Worm (Caenorhabditis elegans) whole organism, young adult: ENCODE results near the gene C36C9.4.

ENCODE experiments used
- B0019.2 ChIP-seq: fragments of 200-800 bp; sonication (Bioruptor generic); conservative IDR thresholded peaks from 2 replicates; pipeline ENCODE4 v1.3.6; 2022; ENCODE audit warnings: missing genetic modification reagents, missing genetic modification characterization, missing compliant biosample characterization
- B0261.1 ChIP-seq: sonication (generic microtip); optimal IDR thresholded peaks from 2 replicates; lab custom pipeline; 2016; ENCODE audit warnings: mild to moderate bottlenecking, missing genetic modification characterization, moderate library complexity, missing compliant biosample characterization
- C17E4.6 ChIP-seq: fragments of 200-800 bp; sonication (Bioruptor generic); IDR thresholded peaks from 2 replicates; pipeline ENCODE4 v1.3.6; 2022; ENCODE audit warnings: missing genetic modification reagents, missing genetic modification characterization, missing compliant biosample characterization
- F10E7.11 ChIP-seq: sonication (generic microtip); optimal IDR thresholded peaks from 2 replicates; lab custom pipeline; 2017; ENCODE audit warnings: mild to moderate bottlenecking, missing genetic modification characterization, moderate library complexity, missing compliant biosample characterization
- F22D6.2 ChIP-seq: sonication (generic microtip); optimal IDR thresholded peaks from 2 replicates; lab custom pipeline; 2016; ENCODE audit warnings: mild to moderate bottlenecking, missing genetic modification characterization, missing compliant biosample characterization
- F37B4.10 ChIP-seq: fragments of 200-800 bp; sonication (Bioruptor generic); IDR thresholded peaks from 2 replicates; pipeline ENCODE4 v1.3.6; 2022; ENCODE audit warnings: missing genetic modification characterization, missing compliant biosample characterization
- F49E8.2 ChIP-seq: sonication (generic microtip); optimal IDR thresholded peaks from 3 replicates; lab custom pipeline; 2017; ENCODE audit warnings: missing genetic modification characterization, mild to moderate bottlenecking, missing compliant biosample characterization, antibody characterized with exemption, moderate library complexity; ENCODE audit not compliant: insufficient read depth
- F52B5.7 ChIP-seq: sonication (generic microtip); optimal IDR thresholded peaks from 2 replicates; lab custom pipeline; 2016; ENCODE audit warnings: mild to moderate bottlenecking, missing genetic modification characterization, missing compliant biosample characterization
- F55B11.4 ChIP-seq: sonication (generic microtip); optimal IDR thresholded peaks from 2 replicates; lab custom pipeline; 2016; ENCODE audit warnings: missing compliant biosample characterization, missing genetic modification characterization, borderline replicate concordance; ENCODE audit not compliant: insufficient read depth
- F57C9.4 ChIP-seq: sonication (generic microtip); optimal IDR thresholded peaks from 2 replicates; lab custom pipeline; 2017; ENCODE audit warnings: mild to moderate bottlenecking, missing genetic modification characterization, missing compliant biosample characterization
- K12H6.12 ChIP-seq: fragments of 200-800 bp; sonication (Bioruptor generic); optimal IDR thresholded peaks from 2 replicates; lab custom pipeline; 2018; ENCODE audit warnings: mild to moderate bottlenecking, missing genetic modification characterization, missing compliant biosample characterization
- Y53G8AR.9 ChIP-seq: fragments of 200-800 bp; sonication (Bioruptor generic); conservative IDR thresholded peaks from 2 replicates; pipeline ENCODE4 v1.3.6; 2022; ENCODE audit warnings: missing genetic modification reagents, missing genetic modification characterization, missing compliant biosample characterization
- ZK185.1 ChIP-seq: sonication (generic microtip); optimal IDR thresholded peaks from 2 replicates; lab custom pipeline; 2016; ENCODE audit warnings: mild to moderate bottlenecking, missing genetic modification characterization, missing compliant biosample characterization; ENCODE audit not compliant: poor library complexity, severe bottlenecking
- ama-1 ChIP-seq, 3 experiments: fragments of 150-350 bp in 1 of 3; sonication (generic microtip) in 2 of 3; optimal IDR thresholded peaks; 2 replicates each; lab custom pipeline; 2014 to 2018; ENCODE audit warnings: missing biosample characterization in 2 of 3, missing genetic modification characterization in 2 of 3, missing genetic modification reagents in 2 of 3
- attf-5 ChIP-seq: fragments of 200-800 bp; sonication (Bioruptor generic); optimal IDR thresholded peaks from 2 replicates; lab custom pipeline; 2018; ENCODE audit warnings: mild to moderate bottlenecking, missing genetic modification characterization, missing compliant biosample characterization
- cebp-2 ChIP-seq: fragments of 200-800 bp; sonication (Bioruptor generic); IDR thresholded peaks from 2 replicates; pipeline ENCODE4 v1.3.6; 2022; ENCODE audit warnings: missing genetic modification characterization, missing compliant biosample characterization
- ceh-91 ChIP-seq: fragments of 200-800 bp; sonication (Bioruptor generic); IDR thresholded peaks from 2 replicates; pipeline ENCODE4 v1.3.6; 2022; ENCODE audit warnings: missing genetic modification reagents, missing genetic modification characterization, missing compliant biosample characterization
- dpl-1 ChIP-seq: fragments of 150-350 bp; optimal IDR thresholded peaks from 2 replicates; lab custom pipeline; 2014; ENCODE audit warnings: missing biosample characterization, missing genetic modification reagents, missing genetic modification characterization
- efl-1 ChIP-seq: fragments of 150-350 bp; optimal IDR thresholded peaks from 2 replicates; lab custom pipeline; 2014; ENCODE audit warnings: missing biosample characterization, missing genetic modification reagents, missing genetic modification characterization
- ekl-4 ChIP-seq: fragments of 200-800 bp; sonication (Bioruptor generic); IDR thresholded peaks from 2 replicates; pipeline ENCODE4 v1.3.6; 2022; ENCODE audit warnings: missing genetic modification reagents, missing genetic modification characterization, missing compliant biosample characterization
- hsf-1 ChIP-seq: fragments of 200-800 bp; sonication (Bioruptor generic); IDR thresholded peaks from 2 replicates; pipeline ENCODE4 v1.3.6; 2022; ENCODE audit warnings: missing genetic modification reagents, missing genetic modification characterization, missing compliant biosample characterization
- lin-26 ChIP-seq: fragments of 200-800 bp; sonication (Bioruptor generic); IDR thresholded peaks from 2 replicates; pipeline ENCODE4 v1.3.6; 2022; ENCODE audit warnings: missing genetic modification reagents, missing genetic modification characterization, missing compliant biosample characterization
- lin-35 ChIP-seq, 3 experiments: fragments of 150-350 bp in 2 of 3; sonication (generic microtip) in 1 of 3; optimal IDR thresholded peaks; 2 replicates each; lab custom pipeline; 2014 to 2018; ENCODE audit warnings: missing biosample characterization in 3 of 3, missing genetic modification characterization in 3 of 3, missing genetic modification reagents in 3 of 3
- lsl-1 ChIP-seq: fragments of 200-800 bp; sonication (Bioruptor generic); optimal IDR thresholded peaks from 2 replicates; lab custom pipeline; 2018; ENCODE audit warnings: mild to moderate bottlenecking, missing genetic modification characterization, moderate library complexity, missing compliant biosample characterization
- lsy-27 ChIP-seq: sonication (generic microtip); optimal IDR thresholded peaks from 2 replicates; lab custom pipeline; 2017; ENCODE audit warnings: missing genetic modification characterization, mild to moderate bottlenecking, missing compliant biosample characterization, antibody characterized with exemption, missing genotype, borderline replicate concordance; ENCODE audit not compliant: insufficient read depth
- madf-8 ChIP-seq: fragments of 200-800 bp; sonication (Bioruptor generic); conservative IDR thresholded peaks from 2 replicates; pipeline ENCODE4 v1.3.6; 2022; ENCODE audit warnings: missing genetic modification reagents, missing genetic modification characterization, missing compliant biosample characterization
- mcd-1 ChIP-seq: fragments of 200-800 bp; sonication (Bioruptor generic); IDR thresholded peaks from 2 replicates; pipeline ENCODE4 v1.3.6; 2022; ENCODE audit warnings: missing genetic modification reagents, missing genetic modification characterization, missing compliant biosample characterization
- nfyb-1 ChIP-seq: fragments of 200-800 bp; sonication (Bioruptor generic); IDR thresholded peaks from 2 replicates; pipeline ENCODE4 v1.3.6; 2022; ENCODE audit warnings: missing genetic modification reagents, missing genetic modification characterization, missing compliant biosample characterization
- nhr-27 ChIP-seq: fragments of 200-800 bp; sonication (Bioruptor generic); optimal IDR thresholded peaks from 2 replicates; lab custom pipeline; 2018; ENCODE audit warnings: mild to moderate bottlenecking, missing genetic modification characterization, moderate library complexity, missing compliant biosample characterization
- nhr-90 ChIP-seq: sonication (generic microtip); optimal IDR thresholded peaks from 2 replicates; lab custom pipeline; 2016; ENCODE audit warnings: missing genotype, mild to moderate bottlenecking, missing genetic modification characterization, missing compliant biosample characterization
- pha-4 ChIP-seq: fragments of 150-350 bp; sonication (generic microtip); optimal IDR thresholded peaks from 2 replicates; lab custom pipeline; 2014; ENCODE audit warnings: missing biosample characterization, missing genetic modification reagents, missing genetic modification characterization
- rpc-1 ChIP-seq, 2 experiments: fragments of 150-350 bp in 1 of 2; sonication (generic microtip) in 1 of 2; optimal IDR thresholded peaks; 2 replicates each; lab custom pipeline; 2014 to 2018; ENCODE audit warnings: missing biosample characterization in 1 of 2, missing genetic modification characterization in 1 of 2, missing genetic modification reagents in 1 of 2, missing genotype in 1 of 2
- sdz-38 ChIP-seq: sonication (generic microtip); optimal IDR thresholded peaks from 2 replicates; lab custom pipeline; 2016; ENCODE audit warnings: missing genotype, missing genetic modification characterization, missing compliant biosample characterization
- somi-1 ChIP-seq: fragments of 200-800 bp; sonication (Bioruptor generic); optimal IDR thresholded peaks from 2 replicates; lab custom pipeline; 2018; ENCODE audit warnings: mild to moderate bottlenecking, missing genetic modification characterization, missing compliant biosample characterization
- tbp1 ChIP-seq: fragments of 200-800 bp; sonication (Bioruptor generic); optimal IDR thresholded peaks from 2 replicates; lab custom pipeline; 2018; ENCODE audit warnings: mild to moderate bottlenecking, missing genetic modification characterization, missing compliant biosample characterization
- tlf-1 ChIP-seq: fragments of 200-800 bp; sonication (Bioruptor generic); optimal IDR thresholded peaks from 2 replicates; lab custom pipeline; 2018; ENCODE audit warnings: mild to moderate bottlenecking, missing genetic modification characterization, missing compliant biosample characterization
- zfh-2 ChIP-seq: fragments of 200-800 bp; sonication (Bioruptor generic); conservative IDR thresholded peaks from 2 replicates; pipeline ENCODE4 v1.3.6; 2022; ENCODE audit warnings: missing genetic modification reagents, missing genetic modification characterization, missing compliant biosample characterization
- zim-3 ChIP-seq: sonication (generic microtip); optimal IDR thresholded peaks from 2 replicates; lab custom pipeline; 2017; ENCODE audit warnings: mild to moderate bottlenecking, missing genetic modification characterization, moderate library complexity, missing compliant biosample characterization
- ztf-3 ChIP-seq: fragments of 200-800 bp; sonication (Bioruptor generic); optimal IDR thresholded peaks from 2 replicates; lab custom pipeline; 2018; ENCODE audit warnings: mild to moderate bottlenecking, missing genetic modification characterization, missing compliant biosample characterization

Gene C36C9.4

ce11 chrX:1720359-1720758 lies 23.6 kb upstream of the C36C9.4 start, which contains the start of gene F07G6.8:
F07G6.8 (minus strand) TSS chrX:1720459.
- TF ChIP-seq ekl-4 (no peak), Y53G8AR.9 (GFP tag; lab: Robert Waterston, UW) (no peak), nfyb-1 (GFP tag; lab: Robert Waterston, UW) (no peak), F57C9.4 (tag; lab: Kevin White, UChicago) (no peak), sdz-38 (tag; lab: Kevin White, UChicago) (no peak), B0019.2 (no peak), somi-1 (no peak), attf-5 (GFP tag; lab: Kevin White, UChicago) (no peak), F10E7.11 (tag; lab: Kevin White, UChicago) (no peak), cebp-2 (GFP tag; lab: Robert Waterston, UW) (no peak), K12H6.12 (tag; lab: Kevin White, UChicago) (no peak), F49E8.2 (tag; lab: Kevin White, UChicago) (no peak), madf-8 (GFP tag; lab: Robert Waterston, UW) (no peak), F52B5.7 (tag; lab: Kevin White, UChicago) (no peak)

- TF ChIP-seq tlf-1 (GFP tag; lab: Kevin White, UChicago) (no peak), ztf-3 (GFP tag; lab: Kevin White, UChicago) (no peak), ZK185.1 (tag; lab: Kevin White, UChicago) (no peak), hsf-1 (GFP tag; lab: Robert Waterston, UW) (no peak), ama-1 (optimal IDR thresholded peaks at IDR 0.05; lab: Kevin White, UChicago) (no peak), ama-1 (GFP tag; optimal IDR thresholded peaks at IDR 0.05; lab: Kevin White, UChicago) (no peak)
These were observed 21.7 kb upstream of the C36C9.4 start, which contains the start of gene fbxa-53 for ce11 chrX:1718479-1718878. fbxa-53 (minus strand) TSS chrX:1718579.

DNA sequence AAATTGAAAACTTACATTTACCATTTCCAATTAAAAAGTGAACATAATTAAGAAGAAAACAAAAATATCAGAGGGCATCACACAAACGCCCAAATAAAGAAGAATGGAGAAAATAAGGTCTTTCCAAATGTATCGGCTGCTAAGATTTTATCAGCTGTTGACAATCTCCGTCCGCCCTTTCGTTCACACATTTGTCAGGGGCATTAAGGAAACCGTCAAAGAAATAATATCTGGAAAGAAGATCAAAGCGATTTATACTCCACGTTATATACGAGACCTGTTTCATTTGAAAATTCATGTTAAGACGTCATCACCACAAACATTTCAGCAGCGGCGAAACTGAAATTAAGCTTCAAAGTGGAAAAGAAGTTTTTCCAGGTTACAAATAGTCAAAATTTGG lies 15.8 kb upstream of the C36C9.4 start, which contains the start of gene fbxa-52:
TSS of gene fbxa-52 (minus strand) at position 101 of the 400 bp plus-strand sequence.
- TF ChIP-seq C17E4.6 (GFP tag; lab: Robert Waterston, UW) (no peak), F37B4.10 (GFP tag; lab: Robert Waterston, UW) (no peak), efl-1 (GFP tag; lab: Kevin White, UChicago) (no peak)

DNA sequence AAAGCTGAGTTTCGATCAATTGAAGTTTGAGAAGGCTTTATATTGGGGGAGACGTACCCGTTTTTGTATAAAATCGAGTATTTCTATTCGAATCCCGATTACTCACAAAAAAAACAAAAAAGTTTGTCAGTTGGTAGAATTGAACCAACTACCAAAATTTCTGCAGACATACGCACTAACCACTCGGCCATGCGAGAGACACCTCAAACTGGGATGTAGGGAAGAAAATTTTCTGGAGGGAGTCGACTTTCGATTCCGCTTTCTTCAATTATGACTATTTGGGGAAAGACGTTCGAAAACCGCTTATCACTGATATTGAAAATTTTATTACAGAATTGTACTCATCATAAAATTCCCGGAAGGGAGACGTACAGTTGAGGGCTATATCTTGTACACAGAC lies 10.5 kb upstream of the C36C9.4 start:
- TF ChIP-seq lin-26 (GFP tag; lab: Robert Waterston, UW) (peak; percentile 53; the same call in 1 of the 2 replicates), B0261.1 (tag; lab: Kevin White, UChicago) (peak; percentile 59), tbp1 (GFP tag; lab: Kevin White, UChicago) (peak; percentile 81), rpc-1 (optimal IDR thresholded peaks at IDR 0.05; lab: Kevin White, UChicago) (peak; percentile 22), rpc-1 (tag; optimal IDR thresholded peaks at IDR 0.05; lab: Kevin White, UChicago) (peak; percentile 65)

- TF ChIP-seq mcd-1 (GFP tag; lab: Robert Waterston, UW) (no peak), pha-4 (tag; lab: Kevin White, UChicago) (no peak), zim-3 (tag; lab: Kevin White, UChicago) (no peak), lsy-27 (no peak), F10E7.11 (tag; lab: Kevin White, UChicago) (no peak), ceh-91 (GFP tag; lab: Robert Waterston, UW) (no peak), lin-35 (GFP tag; optimal IDR thresholded peaks at IDR 0.05; lab: Kevin White, UChicago) (no peak), nhr-27 (tag; lab: Kevin White, UChicago) (no peak), F55B11.4 (tag; lab: Kevin White, UChicago) (no peak), nhr-90 (tag; lab: Kevin White, UChicago) (no peak), dpl-1 (GFP tag; lab: Kevin White, UChicago) (no peak), C17E4.6 (GFP tag; lab: Robert Waterston, UW) (no peak), zfh-2 (GFP tag; lab: Robert Waterston, UW) (no peak), F22D6.2 (tag; lab: Kevin White, UChicago) (no peak), lsl-1 (GFP tag; lab: Kevin White, UChicago) (no peak)
These were observed 9.8 kb upstream of the C36C9.4 start, which contains the start of gene F07G6.5 for ce11 chrX:1706538-1706937. F07G6.5 (minus strand) TSS chrX:1706638.
